Worm (Caenorhabditis elegans): Measurements from ENCODE around the gene fbxb-76.

DNA sequence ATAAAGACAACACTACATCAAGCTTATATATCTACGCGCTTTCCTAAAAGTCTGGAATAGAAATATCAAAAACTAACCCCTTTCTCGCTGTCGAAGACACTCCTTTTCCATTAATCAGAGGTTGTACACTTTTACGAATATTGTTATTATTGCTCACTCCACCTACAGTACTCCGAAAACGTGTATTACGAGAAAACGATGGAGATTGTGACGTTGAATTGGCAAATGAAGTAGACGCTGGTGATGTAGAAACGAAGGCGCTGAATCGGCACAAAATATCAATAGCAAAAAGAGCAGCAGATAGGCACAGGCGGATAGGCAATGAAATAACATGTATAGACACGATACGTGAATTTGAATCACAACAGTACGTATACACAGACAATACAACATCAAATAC lies 34.9 kb downstream of the fbxb-76 start:
- TF ChIP-seq elt-2 (tag; optimal IDR thresholded peaks at IDR 0.05) (no peak), sox-4 (tag; optimal IDR thresholded peaks at IDR 0.05) (no peak), ama-1 (optimal IDR thresholded peaks at IDR 0.05) (no peak), nhr-11 (tag; optimal IDR thresholded peaks at IDR 0.05) (no peak)
